Worm (Caenorhabditis elegans) whole organism, L1 larva: Measurements from ENCODE around the gene T01C8.2.

Experiments used
- C34B4.2 ChIP-seq: sonication (generic microtip); optimal IDR thresholded peaks from 2 replicates; lab custom pipeline; 2017; ENCODE audit warnings: mild to moderate bottlenecking, missing genetic modification characterization, missing compliant biosample characterization
- ama-1 ChIP-seq: fragments of 150-350 bp; optimal IDR thresholded peaks from 2 replicates; lab custom pipeline; 2014
- ceh-82 ChIP-seq, 3 experiments: fragments of 150-350 bp in 1 of 3; sonication (generic microtip) in 2 of 3; optimal IDR thresholded peaks; 2 replicates each; lab custom pipeline; 2014 to 2017; ENCODE audit warnings: missing biosample characterization in 3 of 3, missing genetic modification characterization in 3 of 3
- egl-27 ChIP-seq, 2 experiments: fragments of 150-350 bp in 1 of 2; sonication (generic microtip); optimal IDR thresholded peaks; 3 replicates each; lab custom pipeline; 2017 to 2018; ENCODE audit warnings: missing biosample characterization in 2 of 2, missing genetic modification characterization in 2 of 2, missing genetic modification reagents in 2 of 2
- grh-1 ChIP-seq: fragments of 200-800 bp; sonication (Bioruptor generic); IDR thresholded peaks from 2 replicates; pipeline ENCODE4 v1.3.6; 2022; ENCODE audit warnings: missing genetic modification reagents, missing genetic modification characterization, missing compliant biosample characterization
- hpl-2 ChIP-seq: fragments of 150-350 bp; optimal IDR thresholded peaks from 2 replicates; lab custom pipeline; 2014; ENCODE audit warnings: missing biosample characterization, missing genetic modification reagents, missing genetic modification characterization
- lin-13 ChIP-seq: fragments of 150-350 bp; optimal IDR thresholded peaks from 2 replicates; lab custom pipeline; 2014; ENCODE audit warnings: missing biosample characterization, missing genetic modification reagents, missing genetic modification characterization
- lin-39 ChIP-seq: fragments of 150-350 bp; optimal IDR thresholded peaks from 2 replicates; lab custom pipeline; 2014; ENCODE audit warnings: missing biosample characterization, missing genetic modification reagents, missing genetic modification characterization
- lir-3 ChIP-seq: sonication (generic microtip); optimal IDR thresholded peaks from 2 replicates; lab custom pipeline; 2016; ENCODE audit warnings: mild to moderate bottlenecking, missing genetic modification characterization, moderate library complexity, missing compliant biosample characterization; ENCODE audit not compliant: poor library complexity
- nhr-77 ChIP-seq: fragments of 150-350 bp; optimal IDR thresholded peaks from 2 replicates; lab custom pipeline; 2014; ENCODE audit warnings: missing biosample characterization, missing genetic modification characterization
- skn-1 ChIP-seq: fragments of 150-350 bp; optimal IDR thresholded peaks from 2 replicates; lab custom pipeline; 2014; ENCODE audit warnings: missing biosample characterization, missing genetic modification characterization
- snu-23 ChIP-seq: sonication (generic microtip); optimal IDR thresholded peaks from 2 replicates; lab custom pipeline; 2016; ENCODE audit warnings: missing genetic modification characterization, missing compliant biosample characterization
- unc-62 ChIP-seq: fragments of 150-350 bp; optimal IDR thresholded peaks from 2 replicates; lab custom pipeline; 2014; ENCODE audit warnings: missing biosample characterization, missing genetic modification reagents, missing genetic modification characterization
- ztf-11 ChIP-seq, 2 experiments: sonication (generic microtip); optimal IDR thresholded peaks; 2 replicates each; lab custom pipeline; 2016 to 2017; ENCODE audit warnings: missing genetic modification characterization in 2 of 2, missing biosample characterization in 1 of 2, missing compliant biosample characterization in 1 of 2

ce11 chrX:16786021-16786488 lies at the start of gene T01C8.2:
- TF ChIP-seq nhr-77 (tag; lab: Kevin White, UChicago) (no peak), lin-39 (tag; lab: Kevin White, UChicago) (no peak), unc-62 (GFP tag; lab: Kevin White, UChicago) (no peak), C34B4.2 (tag; lab: Kevin White, UChicago) (no peak), lir-3 (tag; lab: Kevin White, UChicago) (no peak), egl-27 (tag; optimal IDR thresholded peaks at IDR 0.05; lab: Kevin White, UChicago) (no peak), lin-13 (GFP tag; lab: Kevin White, UChicago) (no peak), skn-1 (tag; lab: Kevin White, UChicago) (no peak), snu-23 (peak; percentile 80), ceh-82 (tag; optimal IDR thresholded peaks at IDR 0.05; lab: Kevin White, UChicago) (peak in 1 of 3 experiments; percentile 10), grh-1 (GFP tag; lab: Robert Waterston, UW) (peak; percentile 38; the same call in 1 of the 2 replicates), ama-1 (lab: Kevin White, UChicago) (no peak), ztf-11 (tag; optimal IDR thresholded peaks at IDR 0.05; lab: Kevin White, UChicago) (no peak), hpl-2 (GFP tag; lab: Kevin White, UChicago) (no peak)
